Worm (Caenorhabditis elegans): ENCODE data around the gene plst-1.
"Not testable (repeated sequence)": the region's sequence is repeated elsewhere in the genome, so short reads cannot be mapped to it uniquely, and the experiment has no call there.

The plst-1 gene

DNA sequence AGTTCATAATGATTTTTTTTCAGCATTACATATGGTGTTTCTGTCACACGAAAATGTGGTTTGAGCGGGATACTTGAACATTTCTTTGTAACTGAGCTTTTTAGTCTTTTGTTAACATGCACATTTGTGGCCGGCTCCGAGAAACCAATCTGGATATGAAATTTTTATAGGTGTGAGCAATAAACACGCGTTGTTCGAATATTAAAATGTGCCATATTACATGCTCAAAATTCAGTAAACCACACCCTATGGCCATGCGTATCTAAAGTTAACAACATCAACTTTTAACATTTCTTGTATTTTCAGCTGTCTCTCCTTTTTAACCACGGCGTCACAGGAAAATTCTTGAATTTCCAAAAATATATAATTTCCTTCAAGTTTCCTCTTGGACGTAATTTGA is 51.4 kb downstream of the plst-1 start, which contains the start of gene F58F6.6:
Gene F58F6.6, plus strand, starts transcription at position 301 of the 400 bp plus-strand sequence.
- TF ChIP-seq egl-27 (tag; optimal IDR thresholded peaks at IDR 0.05); nfya-1 (tag; optimal IDR thresholded peaks at IDR 0.05; ENCODE audit: insufficient read depth); zag-1 (tag; optimal IDR thresholded peaks at IDR 0.05): not testable (repeated sequence)

DNA sequence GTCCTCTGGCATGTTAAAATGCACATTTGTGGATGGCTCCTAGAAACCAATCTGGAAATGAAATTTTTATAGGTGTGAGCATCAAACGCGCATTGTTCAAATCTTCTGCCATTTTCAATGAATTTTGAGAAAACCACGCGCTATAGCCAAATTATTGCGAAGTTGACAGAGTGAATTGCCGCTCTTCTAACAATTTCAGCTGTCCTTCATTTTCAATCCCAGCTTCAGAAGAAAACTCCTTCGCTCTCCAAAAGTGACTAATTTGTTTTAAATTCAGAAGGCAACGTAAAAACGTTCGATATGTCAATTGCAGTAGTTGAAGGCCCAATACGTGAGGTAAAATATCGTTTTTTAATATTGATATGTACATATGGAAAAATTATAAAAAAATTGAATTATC is 54.0 kb downstream of the plst-1 start, which contains the start of gene F58F6.5:
Gene F58F6.5, plus strand, starts transcription at position 301 of the 400 bp plus-strand sequence.
- not testable (repeated sequence) for TF ChIP-seq nhr-11, snpc-4, tbx-2 (tag; optimal IDR thresholded peaks at IDR 0.05)

Data from whole organism, L3 larva.